Worm (Caenorhabditis elegans): ENCODE data around the gene coq-5.

The coq-5 gene

DNA sequence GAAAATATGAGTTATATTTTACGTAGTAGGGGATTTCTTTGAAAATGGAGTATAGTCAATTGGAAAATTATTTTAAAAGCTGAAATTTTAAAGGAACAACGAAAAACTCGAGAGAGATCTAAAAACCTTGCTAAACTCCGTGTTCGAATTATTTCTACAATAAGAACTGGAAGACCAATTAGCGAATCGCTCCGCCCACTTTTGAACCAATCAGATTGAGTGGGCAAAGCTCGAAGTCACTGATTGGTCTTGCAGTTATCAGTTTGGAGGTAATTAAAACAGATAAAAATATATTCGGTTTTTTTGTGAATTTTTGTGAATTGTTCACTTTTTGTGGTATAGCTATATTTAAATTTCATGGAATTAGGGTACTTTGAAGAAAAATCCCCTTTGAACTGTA is 35.0 kb downstream of the coq-5 start:
- no peak for TF ChIP-seq sox-4 (tag; optimal IDR thresholded peaks at IDR 0.05)
- no peak for TF ChIP-seq mec-3 (tag; optimal IDR thresholded peaks at IDR 0.05; ENCODE audit: borderline replicate concordance)
- no peak for TF ChIP-seq hlh-6 (tag; optimal IDR thresholded peaks at IDR 0.05)
- peak; percentile 84 for TF ChIP-seq nfya-1 (tag; optimal IDR thresholded peaks at IDR 0.05)
- TF ChIP-seq ahr-1 (tag; optimal IDR thresholded peaks at IDR 0.05): no peak
- TF ChIP-seq syd-9 (tag; optimal IDR thresholded peaks at IDR 0.05): no peak
- TF ChIP-seq pha-2 (tag; optimal IDR thresholded peaks at IDR 0.05): no peak
- no peak for TF ChIP-seq madf-2 (tag; optimal IDR thresholded peaks at IDR 0.05)

DNA sequence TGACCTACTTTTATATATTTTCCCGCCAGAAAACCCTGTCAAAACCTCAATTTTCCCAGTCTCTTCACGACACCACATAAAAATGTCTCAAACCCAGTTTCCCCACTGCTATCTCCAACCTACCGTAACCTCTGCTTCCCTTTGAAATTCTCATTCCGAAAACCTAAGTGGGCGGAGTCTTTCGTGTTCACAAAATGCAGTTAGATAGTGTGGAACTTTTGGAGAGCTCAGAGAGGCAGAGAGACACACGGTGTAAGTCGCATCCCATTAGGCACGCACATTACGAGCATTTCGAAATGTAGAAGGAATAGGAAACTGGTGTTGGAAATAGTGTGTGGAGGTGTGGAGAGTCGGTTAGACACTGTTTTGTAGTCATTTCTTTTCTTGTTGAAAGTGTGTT is 38.4 kb downstream of the coq-5 start:
- TF ChIP-seq F13H6.1 (tag; optimal IDR thresholded peaks at IDR 0.05) (no peak), fkh-10 (GFP tag; optimal IDR thresholded peaks at IDR 0.05) (no peak), Y22D7AL.16 (tag; optimal IDR thresholded peaks at IDR 0.05) (no peak), ceh-31 (tag; optimal IDR thresholded peaks at IDR 0.05) (no peak), lin-11 (tag; optimal IDR thresholded peaks at IDR 0.05) (no peak), pag-3 (tag; optimal IDR thresholded peaks at IDR 0.05; ENCODE audit: borderline replicate concordance) (no peak), ceh-24 (tag; optimal IDR thresholded peaks at IDR 0.05) (no peak), gmeb-2 (tag; optimal IDR thresholded peaks at IDR 0.05) (no peak), hlh-30 (tag; optimal IDR thresholded peaks at IDR 0.05; ENCODE audit: insufficient read depth) (no peak), hlh-15 (tag; optimal IDR thresholded peaks at IDR 0.05) (no peak), hlh-6 (tag; optimal IDR thresholded peaks at IDR 0.05) (no peak), ahr-1 (tag; optimal IDR thresholded peaks at IDR 0.05) (no peak)

ce11 chrIII:7818965-7819364 is 39.3 kb downstream of the coq-5 start:
- TF ChIP-seq ama-1 (optimal IDR thresholded peaks at IDR 0.05) (no peak), unc-55 (GFP tag; optimal IDR thresholded peaks at IDR 0.05) (no peak), hlh-15 (tag; optimal IDR thresholded peaks at IDR 0.05) (no peak), unc-42 (tag; optimal IDR thresholded peaks at IDR 0.05) (no peak), unc-86 (tag; optimal IDR thresholded peaks at IDR 0.05) (no peak), sdc-2 (tag; optimal IDR thresholded peaks at IDR 0.05) (no peak), nhr-11 (tag; optimal IDR thresholded peaks at IDR 0.05) (no peak), ceh-22 (tag; optimal IDR thresholded peaks at IDR 0.05) (no peak), ceh-14 (tag; optimal IDR thresholded peaks at IDR 0.05) (no peak), fax-1 (tag; optimal IDR thresholded peaks at IDR 0.05) (no peak), npax-4 (tag; optimal IDR thresholded peaks at IDR 0.05) (no peak), ceh-48 (tag; optimal IDR thresholded peaks at IDR 0.05) (no peak), K09A11.1 (tag; optimal IDR thresholded peaks at IDR 0.05; ENCODE audit: insufficient read depth) (no peak), ahr-1 (tag; optimal IDR thresholded peaks at IDR 0.05) (no peak), elt-4 (tag; optimal IDR thresholded peaks at IDR 0.05) (no peak), F13H6.1 (tag; optimal IDR thresholded peaks at IDR 0.05) (no peak), ceh-24 (tag; optimal IDR thresholded peaks at IDR 0.05) (no peak), K02D7.2 (tag; optimal IDR thresholded peaks at IDR 0.05) (no peak), pha-2 (tag; optimal IDR thresholded peaks at IDR 0.05) (no peak), Y22D7AL.16 (tag; optimal IDR thresholded peaks at IDR 0.05) (no peak)

DNA sequence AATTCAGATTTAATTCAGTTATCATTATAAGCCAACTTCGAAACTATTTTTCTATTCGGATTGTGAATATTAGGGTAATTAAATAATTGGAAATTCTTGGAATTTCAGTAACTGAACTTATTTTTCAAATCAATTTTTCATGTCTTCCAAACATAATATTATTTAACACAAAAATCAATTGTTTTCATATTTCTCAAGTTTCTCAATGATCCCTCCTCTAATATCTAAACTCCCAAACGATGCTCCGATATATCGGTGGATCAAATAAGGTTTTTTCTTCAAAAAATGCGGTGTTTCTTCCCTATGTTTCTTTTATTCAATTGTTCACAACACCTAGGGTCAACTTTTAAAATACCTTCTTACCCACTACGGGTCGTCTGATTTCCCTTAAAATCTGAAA is 41.8 kb downstream of the coq-5 start:
- no peak for TF ChIP-seq che-1 (tag; optimal IDR thresholded peaks at IDR 0.05)
- TF ChIP-seq pag-3 (tag; optimal IDR thresholded peaks at IDR 0.05; ENCODE audit: borderline replicate concordance): no peak
- TF ChIP-seq dmd-4 (tag; optimal IDR thresholded peaks at IDR 0.05; ENCODE audit: borderline replicate concordance): no peak
- TF ChIP-seq F13H6.1 (tag; optimal IDR thresholded peaks at IDR 0.05): no peak
- no peak for TF ChIP-seq hlh-6 (tag; optimal IDR thresholded peaks at IDR 0.05)

DNA sequence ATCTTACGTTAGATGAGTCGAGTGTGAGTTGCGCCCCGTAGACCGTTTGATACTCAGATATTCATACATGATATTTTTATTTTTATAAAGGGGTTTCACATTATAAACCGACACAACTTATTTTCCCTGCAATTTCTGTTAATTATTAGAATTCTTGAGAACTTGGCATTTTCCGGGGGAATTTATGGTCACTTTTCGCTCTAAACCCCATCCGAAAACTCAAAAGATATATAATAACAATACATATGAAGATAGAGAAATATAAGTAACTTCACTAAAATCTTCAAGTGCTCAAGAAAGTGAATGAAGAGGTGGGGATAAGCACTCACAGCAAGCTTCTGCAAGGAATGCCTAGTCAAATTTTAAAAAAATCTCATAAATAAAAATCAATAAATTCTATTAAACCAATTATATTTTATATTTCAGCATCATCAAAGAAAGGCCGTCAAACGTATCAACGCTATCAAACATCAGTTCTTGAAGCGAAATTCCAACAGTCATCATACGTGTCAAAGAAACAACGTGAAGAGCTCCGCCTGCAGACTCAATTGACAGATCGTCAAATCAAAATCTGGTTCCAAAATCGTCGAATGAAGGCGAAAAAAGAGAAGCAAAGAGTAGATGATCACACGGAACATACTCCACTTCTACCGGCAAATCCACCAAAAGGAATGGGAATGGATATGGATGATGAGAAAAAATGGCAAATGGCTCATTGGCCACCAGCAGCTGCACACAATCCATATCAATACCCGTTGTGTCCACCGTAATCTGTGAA is 42.5 kb downstream of the coq-5 start:
- TF ChIP-seq hlh-8 (tag; optimal IDR thresholded peaks at IDR 0.05) (no peak), che-1 (tag; optimal IDR thresholded peaks at IDR 0.05) (no peak), tbx-2 (tag; optimal IDR thresholded peaks at IDR 0.05) (no peak), ceh-6 (GFP tag; optimal IDR thresholded peaks at IDR 0.05) (no peak)

Data from whole organism, late embryonic.